Worm (Caenorhabditis elegans) whole organism, L1 larva: ENCODE measurements around the gene ctg-2.
A peak's percentile ranks its signal among the peaks of the same experiment; 100 is the strongest.

Experiments used
- C16A3.4 ChIP-seq: fragments of 150-350 bp; optimal IDR thresholded peaks from 2 replicates; lab custom pipeline; 2014; ENCODE audit warnings: missing biosample characterization, missing genetic modification characterization
- C34B4.2 ChIP-seq: sonication (generic microtip); optimal IDR thresholded peaks from 2 replicates; lab custom pipeline; 2017; ENCODE audit warnings: mild to moderate bottlenecking, missing genetic modification characterization, missing compliant biosample characterization
- Y116A8C.19 ChIP-seq: sonication (generic microtip); optimal IDR thresholded peaks from 2 replicates; lab custom pipeline; 2016; ENCODE audit warnings: missing compliant biosample characterization, missing genetic modification characterization, borderline replicate concordance
- aha-1 ChIP-seq: fragments of 150-350 bp; optimal IDR thresholded peaks from 2 replicates; lab custom pipeline; 2014; ENCODE audit warnings: missing biosample characterization, missing genetic modification characterization
- aly-2 ChIP-seq: fragments of 150-350 bp; optimal IDR thresholded peaks from 2 replicates; lab custom pipeline; 2014; ENCODE audit warnings: missing biosample characterization, missing genetic modification characterization
- ceh-82 ChIP-seq, 3 experiments: fragments of 150-350 bp in 1 of 3; sonication (generic microtip) in 2 of 3; optimal IDR thresholded peaks; 2 replicates each; lab custom pipeline; 2014 to 2017; ENCODE audit warnings: missing biosample characterization in 3 of 3, missing genetic modification characterization in 3 of 3
- ceh-88 ChIP-seq: fragments of 200-800 bp; sonication (Bioruptor generic); IDR thresholded peaks from 2 replicates; pipeline ENCODE4 v1.3.6; 2022; ENCODE audit warnings: missing genetic modification characterization, missing compliant biosample characterization
- ceh-90 ChIP-seq: sonication (generic microtip); optimal IDR thresholded peaks from 2 replicates; lab custom pipeline; 2016; ENCODE audit warnings: missing genetic modification characterization, missing compliant biosample characterization
- ces-1 ChIP-seq: fragments of 150-350 bp; optimal IDR thresholded peaks from 2 replicates; lab custom pipeline; 2014; ENCODE audit warnings: missing biosample characterization, missing genetic modification reagents, missing genetic modification characterization
- dpl-1 ChIP-seq, 3 experiments: fragments of 150-350 bp in 2 of 3; sonication (generic microtip) in 1 of 3; optimal IDR thresholded peaks; 2 replicates each; lab custom pipeline; 2014 to 2017; ENCODE audit warnings: missing biosample characterization in 3 of 3, missing genetic modification characterization in 3 of 3, missing genetic modification reagents in 3 of 3
- dsc-1 ChIP-seq: sonication (generic microtip); optimal IDR thresholded peaks from 2 replicates; lab custom pipeline; 2016; ENCODE audit warnings: mild to moderate bottlenecking, missing genetic modification characterization, missing compliant biosample characterization
- egl-13 ChIP-seq: sonication (generic microtip); optimal IDR thresholded peaks from 2 replicates; lab custom pipeline; 2016; ENCODE audit warnings: missing genotype, missing genetic modification reagents, missing genetic modification characterization, missing compliant biosample characterization
- egl-27 ChIP-seq, 2 experiments: fragments of 150-350 bp in 1 of 2; sonication (generic microtip); optimal IDR thresholded peaks; 3 replicates each; lab custom pipeline; 2017 to 2018; ENCODE audit warnings: missing biosample characterization in 2 of 2, missing genetic modification characterization in 2 of 2, missing genetic modification reagents in 2 of 2
- fkh-4 ChIP-seq: sonication (generic microtip); optimal IDR thresholded peaks from 2 replicates; lab custom pipeline; 2016; ENCODE audit warnings: missing compliant biosample characterization, missing genetic modification characterization, borderline replicate concordance
- hlh-17 ChIP-seq: fragments of 200-800 bp; sonication (Bioruptor generic); optimal IDR thresholded peaks from 2 replicates; lab custom pipeline; 2018; ENCODE audit warnings: missing genetic modification characterization, mild to moderate bottlenecking, missing compliant biosample characterization, moderate library complexity, borderline replicate concordance
- hlh-4 ChIP-seq: sonication (generic microtip); optimal IDR thresholded peaks from 2 replicates; lab custom pipeline; 2016; ENCODE audit warnings: mild to moderate bottlenecking, missing genetic modification characterization, missing compliant biosample characterization
- hpl-2 ChIP-seq: fragments of 150-350 bp; optimal IDR thresholded peaks from 2 replicates; lab custom pipeline; 2014; ENCODE audit warnings: missing biosample characterization, missing genetic modification reagents, missing genetic modification characterization
- irx-1 ChIP-seq: sonication (generic microtip); optimal IDR thresholded peaks from 2 replicates; lab custom pipeline; 2016; ENCODE audit warnings: missing genetic modification characterization, missing compliant biosample characterization
- jun-1 ChIP-seq: fragments of 150-350 bp; optimal IDR thresholded peaks from 2 replicates; lab custom pipeline; 2014; ENCODE audit warnings: missing biosample characterization, missing genetic modification reagents, missing genetic modification characterization
- lin-14 ChIP-seq: fragments of 200-800 bp; sonication (Bioruptor generic); optimal IDR thresholded peaks from 2 replicates; lab custom pipeline; 2018; ENCODE audit warnings: mild to moderate bottlenecking, missing genetic modification characterization, moderate library complexity, missing compliant biosample characterization
- lin-35 ChIP-seq, 2 experiments: fragments of 150-350 bp; optimal IDR thresholded peaks; 2 replicates each; lab custom pipeline; 2014; ENCODE audit warnings: missing biosample characterization in 2 of 2, missing genetic modification characterization in 2 of 2, missing genetic modification reagents in 2 of 2
- lin-39 ChIP-seq: fragments of 150-350 bp; optimal IDR thresholded peaks from 2 replicates; lab custom pipeline; 2014; ENCODE audit warnings: missing biosample characterization, missing genetic modification reagents, missing genetic modification characterization
- lsy-2 ChIP-seq, 2 experiments: fragments of 150-350 bp; optimal IDR thresholded peaks; 2 replicates each; lab custom pipeline; 2014; ENCODE audit warnings: missing biosample characterization in 2 of 2, missing genetic modification characterization in 2 of 2
- mef-2 ChIP-seq: fragments of 150-350 bp; optimal IDR thresholded peaks from 2 replicates; lab custom pipeline; 2014; ENCODE audit warnings: missing biosample characterization, missing genetic modification characterization
- mep-1 ChIP-seq: fragments of 150-350 bp; optimal IDR thresholded peaks from 2 replicates; lab custom pipeline; 2014; ENCODE audit warnings: missing biosample characterization, missing genetic modification characterization
- nhr-11 ChIP-seq: fragments of 150-350 bp; optimal IDR thresholded peaks from 2 replicates; lab custom pipeline; 2014; ENCODE audit warnings: missing biosample characterization, missing genetic modification characterization
- nhr-19 ChIP-seq: fragments of 200-800 bp; sonication (Bioruptor generic); conservative IDR thresholded peaks from 2 replicates; pipeline ENCODE4 v1.3.6; 2022; ENCODE audit warnings: missing genetic modification characterization, missing compliant biosample characterization
- nhr-20 ChIP-seq: sonication (generic microtip); optimal IDR thresholded peaks from 2 replicates; lab custom pipeline; 2016; ENCODE audit warnings: mild to moderate bottlenecking, missing genetic modification characterization, missing compliant biosample characterization
- nhr-237 ChIP-seq: fragments of 150-350 bp; optimal IDR thresholded peaks from 2 replicates; lab custom pipeline; 2014; ENCODE audit warnings: missing biosample characterization, missing genetic modification characterization
- nhr-47 ChIP-seq: sonication (generic microtip); optimal IDR thresholded peaks from 2 replicates; lab custom pipeline; 2016; ENCODE audit warnings: mild to moderate bottlenecking, missing genetic modification characterization, moderate library complexity, missing compliant biosample characterization
- nhr-71 ChIP-seq: sonication (generic microtip); optimal IDR thresholded peaks from 2 replicates; lab custom pipeline; 2016; ENCODE audit warnings: mild to moderate bottlenecking, missing genetic modification characterization, moderate library complexity, missing compliant biosample characterization
- nhr-76 ChIP-seq: sonication (generic microtip); optimal IDR thresholded peaks from 2 replicates; lab custom pipeline; 2017; ENCODE audit warnings: missing biosample characterization, missing genetic modification characterization
- nhr-77 ChIP-seq: fragments of 150-350 bp; optimal IDR thresholded peaks from 2 replicates; lab custom pipeline; 2014; ENCODE audit warnings: missing biosample characterization, missing genetic modification characterization
- nhr-84 ChIP-seq: sonication (generic microtip); optimal IDR thresholded peaks from 2 replicates; lab custom pipeline; 2017; ENCODE audit warnings: missing biosample characterization, missing genetic modification characterization
- nhr-85 ChIP-seq: sonication (generic microtip); peaks from one replicate; lab custom pipeline; 2016; ENCODE audit warnings: missing genetic modification characterization, inconsistent platforms, missing compliant biosample characterization
- pag-3 ChIP-seq: sonication (generic microtip); optimal IDR thresholded peaks from 2 replicates; lab custom pipeline; 2017; ENCODE audit warnings: missing genetic modification characterization, mild to moderate bottlenecking, missing compliant biosample characterization, antibody characterized with exemption, borderline replicate concordance; ENCODE audit not compliant: insufficient read depth
- pqm-1 ChIP-seq: sonication (generic microtip); optimal IDR thresholded peaks from 3 replicates; lab custom pipeline; 2017; ENCODE audit warnings: missing biosample characterization, missing genetic modification characterization
- rnt-1 ChIP-seq: sonication (generic microtip); optimal IDR thresholded peaks from 2 replicates; lab custom pipeline; 2016; ENCODE audit warnings: mild to moderate bottlenecking, missing genetic modification characterization, moderate library complexity, missing compliant biosample characterization
- sox-4 ChIP-seq: sonication (generic microtip); optimal IDR thresholded peaks from 2 replicates; lab custom pipeline; 2016; ENCODE audit warnings: missing genetic modification characterization, missing compliant biosample characterization
- sup-37 ChIP-seq: fragments of 200-800 bp; sonication (Bioruptor generic); optimal IDR thresholded peaks from 2 replicates; lab custom pipeline; 2018; ENCODE audit warnings: mild to moderate bottlenecking, missing genetic modification characterization, missing compliant biosample characterization
- swsn-7 ChIP-seq: sonication (generic microtip); optimal IDR thresholded peaks from 2 replicates; lab custom pipeline; 2016; ENCODE audit warnings: missing genetic modification characterization, missing compliant biosample characterization
- tbx-2 ChIP-seq: sonication (generic microtip); optimal IDR thresholded peaks from 2 replicates; lab custom pipeline; 2016; ENCODE audit warnings: missing genetic modification characterization, missing compliant biosample characterization
- tlp-1 ChIP-seq: fragments of 150-350 bp; optimal IDR thresholded peaks from 2 replicates; lab custom pipeline; 2014; ENCODE audit warnings: missing biosample characterization, missing genetic modification characterization
- unc-130 ChIP-seq: fragments of 150-350 bp; optimal IDR thresholded peaks from 2 replicates; lab custom pipeline; 2017; ENCODE audit warnings: missing biosample characterization, missing genetic modification characterization, inconsistent platforms
- unc-86 ChIP-seq: sonication (generic microtip); optimal IDR thresholded peaks from 2 replicates; lab custom pipeline; 2016; ENCODE audit warnings: missing genetic modification characterization, missing compliant biosample characterization
- vab-15 ChIP-seq: sonication (generic microtip); optimal IDR thresholded peaks from 2 replicates; lab custom pipeline; 2017; ENCODE audit warnings: missing genotype, mild to moderate bottlenecking, missing genetic modification characterization, missing compliant biosample characterization
- zag-1 ChIP-seq: fragments of 150-350 bp; optimal IDR thresholded peaks from 2 replicates; lab custom pipeline; 2014; ENCODE audit warnings: missing biosample characterization, missing genetic modification characterization
- zip-4 ChIP-seq: fragments of 200-800 bp; sonication (Bioruptor generic); optimal IDR thresholded peaks from 2 replicates; lab custom pipeline; 2018; ENCODE audit warnings: mild to moderate bottlenecking, missing genetic modification characterization, moderate library complexity, missing compliant biosample characterization
- ztf-4 ChIP-seq: fragments of 150-350 bp; optimal IDR thresholded peaks from 2 replicates; lab custom pipeline; 2014; ENCODE audit warnings: missing biosample characterization, missing genetic modification characterization

The ctg-2 gene

ce11 chrII:8481731-8482253, 33.1 kb upstream of the ctg-2 start, which contains the start of gene M05D6.5:
Gene M05D6.5 (minus strand): TSS chrII:8482203.
- TF ChIP-seq ztf-4 (tag; lab: Kevin White, UChicago) (peak; percentile 52), hpl-2 (GFP tag; lab: Kevin White, UChicago) (no peak), C16A3.4 (tag; lab: Kevin White, UChicago) (no peak)

- TF ChIP-seq tlp-1 = no peak
- TF ChIP-seq zag-1 = no peak
- no peak for TF ChIP-seq lin-39 (tag; lab: Kevin White, UChicago)
- peak; percentile 13 for TF ChIP-seq swsn-7
- peak; percentile 69 for TF ChIP-seq lin-14 (GFP tag; lab: Kevin White, UChicago)
- no peak for TF ChIP-seq nhr-11
- TF ChIP-seq nhr-47 (tag; lab: Kevin White, UChicago) = peak; percentile 2
- no peak for TF ChIP-seq ceh-90
- TF ChIP-seq Y116A8C.19 (tag; lab: Kevin White, UChicago) = no peak
- TF ChIP-seq nhr-19 (GFP tag; lab: Robert Waterston, UW) = peak; percentile 33
- peak in 1 of 3 experiments; percentile 34 for TF ChIP-seq ceh-82 (tag; optimal IDR thresholded peaks at IDR 0.05; lab: Kevin White, UChicago)
- TF ChIP-seq unc-130 = no peak
- TF ChIP-seq zip-4 (GFP tag; lab: Kevin White, UChicago) = no peak
- TF ChIP-seq dsc-1 (tag; lab: Kevin White, UChicago) = no peak
- TF ChIP-seq C16A3.4 (tag; lab: Kevin White, UChicago) = no peak
- TF ChIP-seq dpl-1 (GFP tag; optimal IDR thresholded peaks at IDR 0.05; lab: Kevin White, UChicago) = peak; percentile 45 to 75 (median 56)
- no peak for TF ChIP-seq egl-27 (tag; optimal IDR thresholded peaks at IDR 0.05; lab: Kevin White, UChicago)
- TF ChIP-seq ces-1 (GFP tag; lab: Kevin White, UChicago) = no peak
- no peak for TF ChIP-seq hlh-17 (GFP tag; lab: Kevin White, UChicago)
- peak; percentile 28 to 74 for TF ChIP-seq lin-35 (GFP tag; optimal IDR thresholded peaks at IDR 0.05; lab: Kevin White, UChicago)
- TF ChIP-seq nhr-237 (tag; lab: Kevin White, UChicago) = peak; percentile 40
- no peak for TF ChIP-seq mef-2 (tag; lab: Kevin White, UChicago)
- no peak for TF ChIP-seq nhr-84
- TF ChIP-seq jun-1 (tag; lab: Kevin White, UChicago) = no peak
- peak; percentile 41 for TF ChIP-seq rnt-1 (tag; lab: Kevin White, UChicago)
- no peak for TF ChIP-seq pqm-1
- no peak for TF ChIP-seq nhr-20
- no peak for TF ChIP-seq sox-4
- no peak for TF ChIP-seq aha-1 (tag; lab: Kevin White, UChicago)
- no peak for TF ChIP-seq ceh-88 (GFP tag; lab: Robert Waterston, UW)
- no peak for TF ChIP-seq nhr-76 (tag; lab: Kevin White, UChicago)
- no peak for TF ChIP-seq sup-37 (GFP tag; lab: Kevin White, UChicago)
- TF ChIP-seq unc-86 (tag; lab: Kevin White, UChicago) = peak; percentile 6
- TF ChIP-seq aly-2 (tag; lab: Kevin White, UChicago) = no peak
- TF ChIP-seq vab-15 (tag; lab: Kevin White, UChicago) = no peak
- TF ChIP-seq nhr-77 = no peak
- no peak for TF ChIP-seq ztf-4 (tag; lab: Kevin White, UChicago)
- no peak for TF ChIP-seq irx-1
- no peak for TF ChIP-seq pag-3 (tag; lab: Kevin White, UChicago)
- TF ChIP-seq C34B4.2 (tag; lab: Kevin White, UChicago) = no peak
- TF ChIP-seq nhr-85 (tag; lab: Kevin White, UChicago) = peak; percentile 66
- TF ChIP-seq hpl-2 (GFP tag; lab: Kevin White, UChicago) = no peak
- no peak for TF ChIP-seq fkh-4
- peak; percentile 56 to 93 for TF ChIP-seq lsy-2 (tag; optimal IDR thresholded peaks at IDR 0.05; lab: Kevin White, UChicago)
- no peak for TF ChIP-seq mep-1 (tag; lab: Kevin White, UChicago)
- TF ChIP-seq tbx-2 (tag; lab: Kevin White, UChicago) = no peak
- peak; percentile 34 for TF ChIP-seq egl-13
- TF ChIP-seq nhr-71 (tag; lab: Kevin White, UChicago) = peak; percentile 48
- TF ChIP-seq hlh-4 (tag; lab: Kevin White, UChicago) = no peak
Measured at ce11 chrII:8483124-8483792, 31.6 kb upstream of the ctg-2 start.
